Fruit fly (Drosophila melanogaster) whole organism, prepupa: ENCODE results near the gene psd.

ENCODE experiments used
- CG3919 ChIP-seq: fragments of 200-800 bp; sonication (Bioruptor generic); optimal IDR thresholded peaks from 3 replicates; lab custom pipeline; 2016; ENCODE audit warnings: missing biosample characterization, missing genetic modification characterization
- Hr39 ChIP-seq: fragments of 200-800 bp; sonication (Bioruptor generic); optimal IDR thresholded peaks from 2 replicates; lab custom pipeline; 2016; ENCODE audit warnings: missing biosample characterization, missing genetic modification characterization

DNA sequence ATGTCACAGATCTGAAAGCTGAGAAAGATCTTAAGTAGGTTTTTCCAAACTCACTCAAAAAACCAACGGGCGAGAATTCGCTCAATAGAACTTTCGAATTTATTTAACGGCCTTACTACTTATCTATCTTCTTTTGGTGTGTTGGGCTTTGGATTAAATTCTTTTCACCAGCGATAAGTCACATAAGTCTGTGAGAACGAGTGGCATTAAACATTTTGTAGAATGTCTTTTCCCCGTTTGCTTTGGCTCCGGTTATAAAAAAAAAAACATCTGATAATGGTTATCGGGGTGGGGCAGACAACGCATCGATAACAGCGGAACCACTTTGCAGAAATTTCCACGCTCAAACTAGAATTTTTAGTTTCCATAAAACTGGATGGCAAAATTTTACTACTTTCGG, 10.8 kb upstream of the psd start:
- TF ChIP-seq CG3919 (GFP tag; lab: Kevin White, UChicago) = no peak
- no peak for TF ChIP-seq Hr39
